Worm (Caenorhabditis elegans) whole organism, L4 larva: ENCODE measurements around the gene T04B8.5.
"Not testable (repeated sequence)": the region's sequence is repeated elsewhere in the genome, so short reads cannot be mapped to it uniquely, and the experiment has no call there.

ENCODE experiments used
- D1046.2 ChIP-seq: fragments of 200-800 bp; sonication (Bioruptor generic); IDR thresholded peaks from 2 replicates; pipeline ENCODE4 v1.3.6; 2022; ENCODE audit warnings: missing genetic modification characterization, missing compliant biosample characterization
- F26F4.8 ChIP-seq: fragments of 200-800 bp; sonication (Bioruptor generic); conservative IDR thresholded peaks from 2 replicates; pipeline ENCODE4 v1.3.6; 2022; ENCODE audit warnings: missing genetic modification characterization, missing compliant biosample characterization
- F37D6.2 ChIP-seq: sonication (generic microtip); optimal IDR thresholded peaks from 2 replicates; lab custom pipeline; 2016; ENCODE audit warnings: mild to moderate bottlenecking, missing genetic modification characterization, missing compliant biosample characterization
- F44E2.7 ChIP-seq: fragments of 200-800 bp; sonication (Bioruptor generic); IDR thresholded peaks from 2 replicates; pipeline ENCODE4 v2.1.2; 2022; ENCODE audit warnings: missing genetic modification characterization, missing compliant biosample characterization
- R02D3.7 ChIP-seq: fragments of 150-350 bp; sonication (generic microtip); optimal IDR thresholded peaks from 3 replicates; lab custom pipeline; 2014; ENCODE audit warnings: missing biosample characterization, missing genetic modification characterization
- Y5F2A.4 ChIP-seq: fragments of 200-800 bp; sonication (Bioruptor generic); optimal IDR thresholded peaks from 2 replicates; lab custom pipeline; 2018; ENCODE audit warnings: mild to moderate bottlenecking, missing genetic modification characterization, missing compliant biosample characterization
- Y75B8A.6 ChIP-seq: fragments of 200-800 bp; sonication (Bioruptor generic); IDR thresholded peaks from 2 replicates; pipeline ENCODE4 v1.3.6; 2022; ENCODE audit warnings: missing genetic modification reagents, missing genetic modification characterization, missing compliant biosample characterization
- aha-1 ChIP-seq: fragments of 150-350 bp; peaks from one replicate; lab custom pipeline; 2014; ENCODE audit warnings: missing biosample characterization, missing genetic modification characterization
- aly-2 ChIP-seq: sonication (generic microtip); optimal IDR thresholded peaks from 2 replicates; lab custom pipeline; 2018; ENCODE audit warnings: missing biosample characterization, missing genetic modification characterization
- ama-1 ChIP-seq: fragments of 150-350 bp; optimal IDR thresholded peaks from 2 replicates; lab custom pipeline; 2014; ENCODE audit warnings: inconsistent platforms, mixed read lengths
- ceh-28 ChIP-seq: fragments of 150-350 bp; optimal IDR thresholded peaks from 2 replicates; lab custom pipeline; 2014; ENCODE audit warnings: missing biosample characterization, missing genetic modification reagents, missing genetic modification characterization
- ceh-44 ChIP-seq: fragments of 200-800 bp; sonication (Bioruptor generic); IDR thresholded peaks from 2 replicates; pipeline ENCODE4 v1.3.6; 2022; ENCODE audit warnings: missing genetic modification reagents, missing genetic modification characterization, missing compliant biosample characterization
- ceh-62 ChIP-seq: sonication (generic microtip); optimal IDR thresholded peaks from 2 replicates; lab custom pipeline; 2017; ENCODE audit warnings: missing biosample characterization, missing genetic modification characterization
- dmd-8 ChIP-seq: fragments of 200-800 bp; sonication (Bioruptor generic); IDR thresholded peaks from 2 replicates; pipeline ENCODE4 v1.3.6; 2022; ENCODE audit warnings: missing genetic modification characterization, missing compliant biosample characterization
- dpl-1 ChIP-seq: fragments of 150-350 bp; optimal IDR thresholded peaks from 2 replicates; lab custom pipeline; 2014; ENCODE audit warnings: missing biosample characterization, missing genetic modification reagents, missing genetic modification characterization
- egl-27 ChIP-seq: sonication (generic microtip); optimal IDR thresholded peaks from 3 replicates; lab custom pipeline; 2017; ENCODE audit warnings: missing biosample characterization, missing genetic modification reagents, missing genetic modification characterization
- egl-43 ChIP-seq: fragments of 200-800 bp; sonication (Bioruptor generic); IDR thresholded peaks from 2 replicates; pipeline ENCODE4 v1.3.6; 2022; ENCODE audit warnings: missing genetic modification reagents, missing genetic modification characterization, missing compliant biosample characterization
- hmg-1.1 ChIP-seq: fragments of 200-800 bp; sonication (Bioruptor generic); IDR thresholded peaks from 2 replicates; pipeline ENCODE4 v1.3.6; 2022; ENCODE audit warnings: missing genetic modification reagents, missing genetic modification characterization, missing compliant biosample characterization
- lin-13 ChIP-seq: fragments of 150-350 bp; optimal IDR thresholded peaks from 2 replicates; lab custom pipeline; 2014; ENCODE audit warnings: missing biosample characterization, missing genetic modification reagents, missing genetic modification characterization
- lin-15B ChIP-seq: fragments of 150-350 bp; sonication (generic microtip); optimal IDR thresholded peaks from 3 replicates; lab custom pipeline; 2014; ENCODE audit warnings: missing biosample characterization, missing genetic modification characterization
- lin-29 ChIP-seq: fragments of 200-800 bp; sonication (Bioruptor generic); IDR thresholded peaks from 2 replicates; pipeline ENCODE4 v1.3.6; 2022; ENCODE audit warnings: missing genetic modification reagents, missing genetic modification characterization, missing compliant biosample characterization
- mdl-1 ChIP-seq, 2 experiments: fragments of 150-350 bp in 1 of 2; sonication (generic microtip) in 1 of 2; optimal IDR thresholded peaks; 2 replicates each; lab custom pipeline; 2014 to 2017; ENCODE audit warnings: missing biosample characterization in 2 of 2, missing genetic modification characterization in 2 of 2
- mdt-29 ChIP-seq: fragments of 200-800 bp; sonication (Bioruptor generic); IDR thresholded peaks from 2 replicates; pipeline ENCODE4 v1.3.6; 2022; ENCODE audit warnings: missing genetic modification reagents, missing genetic modification characterization, missing compliant biosample characterization
- mep-1 ChIP-seq: fragments of 150-350 bp; sonication (generic microtip); optimal IDR thresholded peaks from 3 replicates; lab custom pipeline; 2014; ENCODE audit warnings: missing biosample characterization, missing genetic modification characterization
- mes-2 ChIP-seq: sonication (generic microtip); optimal IDR thresholded peaks from 2 replicates; lab custom pipeline; 2016; ENCODE audit warnings: missing genotype, mild to moderate bottlenecking, missing genetic modification characterization, missing compliant biosample characterization; ENCODE audit not compliant: poor library complexity, severe bottlenecking
- mxl-2 ChIP-seq: fragments of 200-800 bp; sonication (Bioruptor generic); conservative IDR thresholded peaks from 2 replicates; pipeline ENCODE4 v1.3.6; 2022; ENCODE audit warnings: missing genetic modification reagents, missing genetic modification characterization, missing compliant biosample characterization
- nhr-102 ChIP-seq: sonication (generic microtip); optimal IDR thresholded peaks from 2 replicates; lab custom pipeline; 2016; ENCODE audit warnings: mild to moderate bottlenecking, missing genetic modification characterization, moderate library complexity, missing compliant biosample characterization
- nhr-111 ChIP-seq: fragments of 200-800 bp; sonication (Bioruptor generic); optimal IDR thresholded peaks from 2 replicates; lab custom pipeline; 2018; ENCODE audit warnings: mild to moderate bottlenecking, missing genetic modification characterization, missing compliant biosample characterization
- nhr-41 ChIP-seq: fragments of 200-800 bp; sonication (Bioruptor generic); IDR thresholded peaks from 2 replicates; pipeline ENCODE4 v1.3.6; 2022; ENCODE audit warnings: missing genetic modification reagents, missing genetic modification characterization, missing compliant biosample characterization
- pha-4 ChIP-seq, 2 experiments: fragments of 150-350 bp in 1 of 2; fragments of 200-800 bp in 1 of 2; sonication (Bioruptor generic) in 1 of 2; IDR thresholded peaks in 1 of 2; optimal IDR thresholded peaks in 1 of 2; 2 replicates each; pipeline versions ENCODE4 v1.3.6 to Lab custom; 2014 to 2022; ENCODE audit warnings: missing genetic modification characterization in 2 of 2, missing genetic modification reagents in 2 of 2, missing biosample characterization in 1 of 2, missing compliant biosample characterization in 1 of 2
- php-3 ChIP-seq: fragments of 200-800 bp; sonication (Bioruptor generic); IDR thresholded peaks from 2 replicates; pipeline ENCODE4 v1.3.6; 2022; ENCODE audit warnings: missing genetic modification reagents, missing genetic modification characterization, missing compliant biosample characterization
- rbr-2 ChIP-seq: sonication (generic microtip); optimal IDR thresholded peaks from 2 replicates; lab custom pipeline; 2016; ENCODE audit warnings: missing genotype, missing genetic modification characterization, missing compliant biosample characterization
- set-16 ChIP-seq: fragments of 200-800 bp; sonication (Bioruptor generic); IDR thresholded peaks from 2 replicates; pipeline ENCODE4 v1.3.6; 2022; ENCODE audit warnings: missing genetic modification reagents, missing genetic modification characterization, missing compliant biosample characterization
- spr-1 ChIP-seq: sonication (generic microtip); optimal IDR thresholded peaks from 2 replicates; lab custom pipeline; 2016; ENCODE audit warnings: mild to moderate bottlenecking, missing genetic modification characterization, missing compliant biosample characterization
- tag-97 ChIP-seq: fragments of 200-800 bp; sonication (Bioruptor generic); IDR thresholded peaks from 2 replicates; pipeline ENCODE4 v1.3.6; 2022; ENCODE audit warnings: missing genetic modification characterization, missing compliant biosample characterization
- unc-39 ChIP-seq: sonication (generic microtip); optimal IDR thresholded peaks from 2 replicates; lab custom pipeline; 2017; ENCODE audit warnings: missing biosample characterization, missing genetic modification characterization
- unc-62 ChIP-seq, 3 experiments: fragments of 150-350 bp in 1 of 3; sonication (generic microtip); optimal IDR thresholded peaks in 2 of 3; peaks in 1 of 3; 1 replicate in 1 of 3; 2 replicates in 2 of 3; lab custom pipeline; 2014 to 2017; ENCODE audit warnings: missing biosample characterization in 3 of 3, missing genetic modification characterization in 3 of 3, missing genetic modification reagents in 3 of 3, missing genotype in 1 of 3
- vab-7 ChIP-seq: fragments of 200-800 bp; sonication (Bioruptor generic); IDR thresholded peaks from 2 replicates; pipeline ENCODE4 v1.3.6; 2022; ENCODE audit warnings: missing genetic modification reagents, missing genetic modification characterization, missing compliant biosample characterization
- zip-2 ChIP-seq: fragments of 150-350 bp; optimal IDR thresholded peaks from 2 replicates; lab custom pipeline; 2014; ENCODE audit warnings: missing biosample characterization, missing genetic modification characterization
- ztf-11 ChIP-seq: fragments of 150-350 bp; optimal IDR thresholded peaks from 2 replicates; lab custom pipeline; 2014; ENCODE audit warnings: missing biosample characterization, missing genetic modification characterization

Gene T04B8.5

DNA sequence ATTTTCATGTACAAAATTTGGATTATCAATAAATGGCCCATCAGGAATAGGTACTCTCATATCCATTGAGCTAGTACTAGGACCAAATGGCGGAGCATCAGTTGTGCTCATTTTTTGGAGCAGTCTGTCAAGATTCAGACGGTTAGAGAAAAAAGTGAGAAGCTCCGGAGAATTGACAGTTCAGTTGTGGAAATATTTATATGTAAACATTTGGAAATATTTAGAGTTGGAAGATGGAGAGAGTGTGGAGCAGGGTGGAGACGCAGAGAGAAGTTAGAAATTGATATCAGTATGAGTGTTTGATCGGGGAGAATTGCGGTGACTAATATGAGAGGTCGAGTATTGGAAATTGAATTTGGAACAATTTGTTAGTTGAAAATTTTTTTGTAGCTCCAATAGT, 3.2 kb downstream of the T04B8.5 start (continued):
- TF ChIP-seq unc-39 (tag; lab: Kevin White, UChicago) = no peak
- no peak for TF ChIP-seq egl-27 (tag; lab: Kevin White, UChicago)
- TF ChIP-seq vab-7 (GFP tag; lab: Robert Waterston, UW) = no peak
- no peak for TF ChIP-seq F44E2.7 (GFP tag; lab: Robert Waterston, UW)
- TF ChIP-seq F37D6.2 (tag; lab: Kevin White, UChicago) = no peak
- TF ChIP-seq php-3 (GFP tag; lab: Robert Waterston, UW) = no peak
- TF ChIP-seq dmd-8 (GFP tag; lab: Robert Waterston, UW) = no peak
- TF ChIP-seq mdt-29 = no peak
- TF ChIP-seq spr-1 (tag; lab: Kevin White, UChicago) = no peak
- TF ChIP-seq mdl-1 (tag; optimal IDR thresholded peaks at IDR 0.05; lab: Kevin White, UChicago) = no peak
- TF ChIP-seq lin-13 (GFP tag; lab: Kevin White, UChicago) = no peak
- no peak for TF ChIP-seq ama-1
- no peak for TF ChIP-seq mxl-2 (GFP tag; lab: Robert Waterston, UW)
- TF ChIP-seq egl-43 (GFP tag; lab: Robert Waterston, UW) = no peak
- TF ChIP-seq rbr-2 = no peak
- no peak for TF ChIP-seq nhr-111 (GFP tag; lab: Kevin White, UChicago)
- TF ChIP-seq nhr-102 = no peak
- no peak for TF ChIP-seq ztf-11 (tag; lab: Kevin White, UChicago)
- TF ChIP-seq tag-97 (GFP tag; lab: Robert Waterston, UW) = no peak
- TF ChIP-seq aly-2 (tag; lab: Kevin White, UChicago) = no peak
- TF ChIP-seq set-16 (GFP tag; lab: Robert Waterston, UW) = no peak
- TF ChIP-seq ceh-62 (tag; lab: Kevin White, UChicago) = no peak
- TF ChIP-seq lin-15B (tag; lab: Kevin White, UChicago) = no peak

DNA sequence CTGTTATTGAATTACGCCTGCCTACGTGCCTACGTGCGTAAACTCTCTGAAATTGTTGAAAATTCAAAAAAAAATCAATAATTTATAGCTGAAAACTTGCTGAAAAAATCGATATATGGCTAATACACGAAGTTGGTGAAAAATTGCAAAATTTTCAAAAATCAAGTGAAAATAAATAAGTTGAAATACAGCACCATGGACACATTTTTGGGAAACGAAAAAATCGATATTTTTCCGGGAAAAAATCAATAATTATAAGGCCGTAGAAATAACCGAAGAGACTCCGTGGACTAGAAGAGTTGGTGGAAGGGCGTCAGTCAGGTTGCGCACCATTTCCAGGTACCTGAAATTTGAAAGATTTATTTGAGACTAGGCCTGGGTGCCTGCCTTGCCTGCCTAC, 9.6 kb downstream of the T04B8.5 start:
- TF ChIP-seq nhr-111 (GFP tag; lab: Kevin White, UChicago) (no peak), ceh-28 (tag; lab: Kevin White, UChicago) (peak; percentile 65), hmg-1.1 (GFP tag; lab: Robert Waterston, UW) (no peak), aha-1 (peak; percentile 49), F26F4.8 (GFP tag; lab: Robert Waterston, UW) (no peak), Y75B8A.6 (GFP tag; lab: Robert Waterston, UW) (no peak)

- TF ChIP-seq ceh-62 (tag; lab: Kevin White, UChicago); zip-2; ceh-44 (GFP tag; lab: Robert Waterston, UW): not testable (repeated sequence)
Measured at ce11 chrII:612361-612760, 12.0 kb downstream of the T04B8.5 start, which contains the start of gene clec-118. clec-118 (minus strand) TSS chrII:612461.

- TF ChIP-seq mep-1 (tag; lab: Kevin White, UChicago) = no peak
- TF ChIP-seq dpl-1 (GFP tag; lab: Kevin White, UChicago) = no peak
- TF ChIP-seq lin-29 (GFP tag; lab: Robert Waterston, UW) = no peak
- TF ChIP-seq nhr-41 (GFP tag; lab: Robert Waterston, UW) = no peak
- no peak for TF ChIP-seq F37D6.2 (tag; lab: Kevin White, UChicago)
Measured at ce11 chrII:608757-609156, 15.6 kb downstream of the T04B8.5 start, which contains the start of gene W04H10.1. W04H10.1 (plus strand) TSS chrII:609057.

DNA sequence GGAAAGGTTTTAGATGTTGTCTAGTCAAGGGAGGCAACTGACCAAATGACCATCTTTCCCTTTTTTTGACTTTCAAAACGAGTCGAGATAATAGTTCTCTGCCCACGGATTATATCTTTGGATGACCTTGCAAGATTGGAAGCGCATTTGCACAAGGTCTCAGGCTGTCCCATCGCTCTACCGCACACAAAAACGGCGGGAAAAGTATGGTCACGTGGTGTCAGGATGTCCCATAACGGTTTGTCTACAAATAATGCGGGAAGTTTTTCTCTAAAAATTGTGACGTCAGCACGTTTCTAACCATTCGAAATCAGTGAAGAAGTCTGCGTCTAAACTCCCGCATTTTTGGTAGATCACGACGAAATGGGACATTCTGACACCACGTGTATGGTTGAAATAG, 16.0 kb downstream of the T04B8.5 start, which contains the start of gene W04H10.6:
Gene W04H10.6 (minus strand): TSS at position 101 of the 400 bp plus-strand sequence.
- no peak for TF ChIP-seq pha-4 (GFP tag; IDR thresholded peaks at IDR 0.05; lab: Robert Waterston, UW)
- no peak for TF ChIP-seq pha-4 (tag; optimal IDR thresholded peaks at IDR 0.05; lab: Kevin White, UChicago)
- TF ChIP-seq mes-2 (tag; lab: Kevin White, UChicago) = no peak
- TF ChIP-seq Y5F2A.4 (GFP tag; lab: Kevin White, UChicago) = no peak
- peak in 1 of 2 experiments; percentile 10 for TF ChIP-seq unc-62 (GFP tag; optimal IDR thresholded peaks at IDR 0.05 in 1 of 2; lab: Kevin White, UChicago)
- no peak for TF ChIP-seq unc-62 (tag; optimal IDR thresholded peaks at IDR 0.05; lab: Kevin White, UChicago)
- no peak for TF ChIP-seq D1046.2 (GFP tag; lab: Robert Waterston, UW)
- no peak for TF ChIP-seq zip-2
- no peak for TF ChIP-seq R02D3.7 (tag; lab: Kevin White, UChicago)
